Worm (Caenorhabditis elegans): ENCODE data around the gene D1086.3.

The D1086.3 gene

DNA sequence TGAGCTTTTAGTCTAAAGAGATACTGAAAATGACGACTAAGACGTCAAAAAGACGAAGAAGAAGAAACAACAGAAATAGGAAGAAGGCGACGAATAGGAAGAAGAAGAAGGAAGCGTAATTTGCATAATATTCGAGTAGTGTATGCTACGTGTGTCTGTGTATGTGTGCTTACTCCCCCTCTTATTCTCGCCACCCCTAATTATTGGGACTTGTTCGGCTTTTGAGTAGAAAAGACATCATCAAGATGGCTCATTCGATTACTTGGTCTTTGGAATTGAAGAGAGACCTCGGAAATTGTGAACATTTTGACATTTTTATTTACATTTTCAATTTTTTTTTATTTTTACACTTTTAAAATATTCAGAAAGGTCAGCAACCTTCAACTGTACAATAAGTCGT, 37.6 kb downstream of the D1086.3 start:
- TF ChIP-seq hlh-4 (tag; optimal IDR thresholded peaks at IDR 0.05): no peak
- no peak for TF ChIP-seq ceh-90 (tag; optimal IDR thresholded peaks at IDR 0.05)
- no peak for TF ChIP-seq Y116A8C.19 (tag; optimal IDR thresholded peaks at IDR 0.05; ENCODE audit: borderline replicate concordance)
- TF ChIP-seq lin-14 (GFP tag; optimal IDR thresholded peaks at IDR 0.05): peak; percentile 44
- no peak for TF ChIP-seq nhr-28 (tag; optimal IDR thresholded peaks at IDR 0.05)

DNA sequence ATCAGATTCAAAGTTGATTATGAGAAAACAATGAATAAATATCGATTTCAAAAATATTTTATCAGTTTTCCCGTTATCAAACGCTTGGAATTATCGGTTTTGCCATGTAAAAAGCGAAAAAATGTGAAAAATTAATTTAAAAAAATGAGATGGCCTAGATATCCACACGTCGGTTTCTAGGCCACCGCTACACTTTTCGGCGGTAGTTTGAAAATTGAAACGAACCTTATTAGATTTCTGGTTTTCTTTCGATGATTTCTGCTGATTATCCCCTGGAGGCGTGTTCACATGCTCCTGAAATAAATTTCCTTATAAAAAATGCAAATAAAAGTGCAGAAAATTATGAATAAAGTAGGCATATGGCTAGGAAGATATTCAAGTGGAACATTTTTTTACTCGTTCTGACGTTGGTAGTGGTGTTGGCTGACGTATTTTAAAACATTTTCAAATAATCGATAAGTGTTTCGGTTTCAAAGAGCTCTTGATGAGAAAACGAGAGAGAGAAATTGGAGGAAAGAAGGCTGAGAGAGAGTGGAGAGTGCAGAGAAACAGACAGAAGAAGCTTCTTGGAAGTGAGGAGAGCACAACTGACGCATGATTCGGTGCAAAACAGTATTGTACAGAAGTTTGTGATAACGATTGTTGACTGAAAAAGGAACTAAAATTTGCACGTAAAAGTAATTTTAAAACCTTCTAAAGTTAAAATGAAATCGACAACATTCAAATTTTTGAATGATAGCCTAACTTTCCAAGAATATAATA, 40.6 kb downstream of the D1086.3 start:
- TF ChIP-seq ceh-82 (tag; optimal IDR thresholded peaks at IDR 0.05): no peak
- peak; percentile 2 for TF ChIP-seq fos-1 (tag; optimal IDR thresholded peaks at IDR 0.05)
- peak in 1 of 2 experiments; percentile 9 for TF ChIP-seq lsy-2 (tag; optimal IDR thresholded peaks at IDR 0.05)
- TF ChIP-seq hlh-4 (tag; optimal IDR thresholded peaks at IDR 0.05): no peak
- TF ChIP-seq lin-14 (GFP tag; optimal IDR thresholded peaks at IDR 0.05): peak; percentile 10
- TF ChIP-seq efl-3 (GFP tag; optimal IDR thresholded peaks at IDR 0.05): no peak
- TF ChIP-seq aha-1 (tag; optimal IDR thresholded peaks at IDR 0.05): no peak
- TF ChIP-seq ceh-90 (tag; optimal IDR thresholded peaks at IDR 0.05): peak; percentile 70
- TF ChIP-seq swsn-7 (tag; optimal IDR thresholded peaks at IDR 0.05): no peak
- no peak for TF ChIP-seq C04F5.9 (tag; optimal IDR thresholded peaks at IDR 0.05)
- TF ChIP-seq nhr-85 (tag): peak; percentile 67
- TF ChIP-seq nhr-11 (tag; optimal IDR thresholded peaks at IDR 0.05): no peak
- no peak for TF ChIP-seq mef-2 (tag; optimal IDR thresholded peaks at IDR 0.05)
- TF ChIP-seq efl-1 (optimal IDR thresholded peaks at IDR 0.05): peak; percentile 8 to 45
- TF ChIP-seq efl-1 (GFP tag; optimal IDR thresholded peaks at IDR 0.05 in 1 of 2): peak; percentile 66 to 93
- no peak for TF ChIP-seq C34B4.2 (tag; optimal IDR thresholded peaks at IDR 0.05)
- no peak for TF ChIP-seq alr-1 (tag; optimal IDR thresholded peaks at IDR 0.05; ENCODE audit: borderline replicate concordance)
- no peak for TF ChIP-seq irx-1 (tag; optimal IDR thresholded peaks at IDR 0.05)
- TF ChIP-seq C16A3.4 (tag; optimal IDR thresholded peaks at IDR 0.05): no peak
- TF ChIP-seq pqm-1 (tag; optimal IDR thresholded peaks at IDR 0.05): no peak
- no peak for TF ChIP-seq zip-4 (GFP tag; optimal IDR thresholded peaks at IDR 0.05)
- peak; percentile 39 for TF ChIP-seq elt-2 (tag; optimal IDR thresholded peaks at IDR 0.05)
- no peak for TF ChIP-seq unc-130 (tag; optimal IDR thresholded peaks at IDR 0.05)
- TF ChIP-seq unc-30 (tag; optimal IDR thresholded peaks at IDR 0.05): no peak
- TF ChIP-seq ztf-11 (tag; optimal IDR thresholded peaks at IDR 0.05): no peak
- no peak for TF ChIP-seq xbp-1 (tag; optimal IDR thresholded peaks at IDR 0.05)
- no peak for TF ChIP-seq aly-2 (tag; optimal IDR thresholded peaks at IDR 0.05)
- no peak for TF ChIP-seq isw-1 (GFP tag; IDR thresholded peaks at IDR 0.05)
- TF ChIP-seq dpl-1 (GFP tag; optimal IDR thresholded peaks at IDR 0.05): peak in 2 of 3 experiments; percentile 23 to 44
- peak; percentile 12 to 51 for TF ChIP-seq lin-35 (GFP tag; optimal IDR thresholded peaks at IDR 0.05)
- peak; percentile 6 for TF ChIP-seq nhr-71 (tag; optimal IDR thresholded peaks at IDR 0.05)
- no peak for TF ChIP-seq egl-13 (tag; optimal IDR thresholded peaks at IDR 0.05)
- peak; percentile 52 for TF ChIP-seq rnt-1 (tag; optimal IDR thresholded peaks at IDR 0.05)
- no peak for TF ChIP-seq unc-86 (tag; optimal IDR thresholded peaks at IDR 0.05)
- TF ChIP-seq nhr-19 (GFP tag; conservative IDR thresholded peaks at IDR 0.05): no peak
- TF ChIP-seq jun-1 (tag; optimal IDR thresholded peaks at IDR 0.05): no peak
- TF ChIP-seq sox-4 (tag; optimal IDR thresholded peaks at IDR 0.05): no peak
- TF ChIP-seq lir-3 (tag; optimal IDR thresholded peaks at IDR 0.05; ENCODE audit: poor library complexity): no peak
